Fruit fly (Drosophila melanogaster): ENCODE measurements around the gene TFAM.

- TF ChIP-seq Pif1B (GFP tag; optimal IDR thresholded peaks at IDR 0.05) (no peak), EcR (GFP tag; optimal IDR thresholded peaks at IDR 0.05) (no peak), rn (GFP tag; IDR thresholded peaks at IDR 0.05) (no peak), Snoo (tag; optimal IDR thresholded peaks at IDR 0.05) (no peak), Ets98B (GFP tag; IDR thresholded peaks at IDR 0.05) (no peak), CG34367 (tag; optimal IDR thresholded peaks at IDR 0.05) (no peak), CG14655 (GFP tag; optimal IDR thresholded peaks at IDR 0.05) (no peak), CG9948 (tag; optimal IDR thresholded peaks at IDR 0.05) (no peak)
These were observed 19.6 kb upstream of the TFAM start for dm6 chr3R:20596337-20596962.
